Worm (Caenorhabditis elegans) whole organism, L1 larva: ENCODE data around the gene C01G10.18.

Source experiments
- ama-1 ChIP-seq: fragments of 150-350 bp; optimal IDR thresholded peaks from 2 replicates; lab custom pipeline; 2014
- ceh-88 ChIP-seq: fragments of 200-800 bp; sonication (Bioruptor generic); IDR thresholded peaks from 2 replicates; pipeline ENCODE4 v1.3.6; 2022; ENCODE audit warnings: missing genetic modification characterization, missing compliant biosample characterization
- ceh-90 ChIP-seq: sonication (generic microtip); optimal IDR thresholded peaks from 2 replicates; lab custom pipeline; 2016; ENCODE audit warnings: missing genetic modification characterization, missing compliant biosample characterization
- egl-27 ChIP-seq, 2 experiments: fragments of 150-350 bp in 1 of 2; sonication (generic microtip); optimal IDR thresholded peaks; 3 replicates each; lab custom pipeline; 2017 to 2018; ENCODE audit warnings: missing biosample characterization in 2 of 2, missing genetic modification characterization in 2 of 2, missing genetic modification reagents in 2 of 2
- elt-2 ChIP-seq: sonication (generic microtip); optimal IDR thresholded peaks from 2 replicates; lab custom pipeline; 2016; ENCODE audit warnings: missing genetic modification characterization, mild to moderate bottlenecking, inconsistent platforms, missing compliant biosample characterization, missing genetic modification reagents
- elt-3 ChIP-seq, 6 experiments: fragments of 150-350 bp in 1 of 6; sonication (generic microtip); optimal IDR thresholded peaks; 2 replicates each; lab custom pipeline; 2017 to 2018; ENCODE audit warnings: missing biosample characterization in 6 of 6, missing genetic modification characterization in 6 of 6, inconsistent platforms in 1 of 6
- fkh-10 ChIP-seq: sonication (generic microtip); optimal IDR thresholded peaks from 2 replicates; lab custom pipeline; 2017; ENCODE audit warnings: missing biosample characterization, missing genetic modification reagents, missing genetic modification characterization
- lin-35 ChIP-seq, 2 experiments: fragments of 150-350 bp; optimal IDR thresholded peaks; 2 replicates each; lab custom pipeline; 2014; ENCODE audit warnings: missing biosample characterization in 2 of 2, missing genetic modification characterization in 2 of 2, missing genetic modification reagents in 2 of 2
- lsy-2 ChIP-seq, 2 experiments: fragments of 150-350 bp; optimal IDR thresholded peaks; 2 replicates each; lab custom pipeline; 2014; ENCODE audit warnings: missing biosample characterization in 2 of 2, missing genetic modification characterization in 2 of 2
- snpc-4 ChIP-seq: fragments of 150-350 bp; optimal IDR thresholded peaks from 2 replicates; lab custom pipeline; 2014; ENCODE audit warnings: missing biosample characterization, missing genetic modification characterization
- unc-62 ChIP-seq: fragments of 150-350 bp; optimal IDR thresholded peaks from 2 replicates; lab custom pipeline; 2014; ENCODE audit warnings: missing biosample characterization, missing genetic modification reagents, missing genetic modification characterization

DNA sequence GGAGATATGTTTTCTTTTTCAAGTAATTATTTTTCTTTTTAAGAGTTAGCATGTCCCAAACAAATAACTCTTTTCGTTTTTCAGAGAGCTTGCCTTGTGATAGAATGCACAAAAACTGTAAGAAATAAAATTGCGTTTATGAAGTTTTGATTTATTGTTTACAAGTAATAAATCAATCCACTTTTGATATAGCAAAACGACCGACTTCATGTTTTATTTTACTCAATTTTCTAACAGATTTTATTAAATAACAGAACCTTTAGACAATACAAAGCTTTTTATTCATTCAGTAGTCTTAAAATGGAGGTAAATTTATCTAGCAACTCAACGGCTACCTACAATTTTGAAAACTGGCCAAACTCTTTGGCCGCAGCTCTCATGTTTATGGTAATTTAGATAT is 6.2 kb upstream of the C01G10.18 start, which contains the start of gene srx-78:
- TF ChIP-seq fkh-10 (GFP tag; lab: Kevin White, UChicago) (no peak), lin-35 (GFP tag; optimal IDR thresholded peaks at IDR 0.05; lab: Kevin White, UChicago) (no peak), lsy-2 (tag; optimal IDR thresholded peaks at IDR 0.05; lab: Kevin White, UChicago) (no peak), ceh-90 (tag; lab: Kevin White, UChicago) (no peak), ama-1 (lab: Kevin White, UChicago) (no peak), egl-27 (tag; optimal IDR thresholded peaks at IDR 0.05; lab: Kevin White, UChicago) (no peak), unc-62 (GFP tag; lab: Kevin White, UChicago) (no peak), snpc-4 (tag; lab: Kevin White, UChicago) (no peak), elt-3 (tag; optimal IDR thresholded peaks at IDR 0.05; lab: Kevin White, UChicago) (no peak), elt-2 (tag; lab: Kevin White, UChicago) (no peak), ceh-88 (GFP tag; lab: Robert Waterston, UW) (no peak)
